Fruit fly (Drosophila melanogaster) whole organism, embryonic: Measurements from ENCODE around the gene Appl.

Source experiments
- C15 ChIP-seq: fragments of 200-800 bp; sonication (Bioruptor generic); IDR thresholded peaks from 3 replicates; pipeline ENCODE4 v1.3.6; 2022; ENCODE audit warnings: missing biosample characterization, missing genetic modification characterization
- CG10267 ChIP-seq: fragments of 200-800 bp; sonication (Bioruptor generic); optimal IDR thresholded peaks from 2 replicates; lab custom pipeline; 2018; ENCODE audit warnings: missing biosample characterization, mild to moderate bottlenecking, missing genetic modification characterization, moderate library complexity
- CG10274 ChIP-seq: fragments of 200-800 bp; sonication (Bioruptor generic); optimal IDR thresholded peaks from 3 replicates; lab custom pipeline; 2017; ENCODE audit warnings: missing biosample characterization, mild to moderate bottlenecking, missing genetic modification characterization
- CG10431 ChIP-seq: fragments of 200-800 bp; sonication (Bioruptor generic); optimal IDR thresholded peaks from 3 replicates; lab custom pipeline; 2018; ENCODE audit warnings: missing biosample characterization, mild to moderate bottlenecking, missing genetic modification characterization
- CG11398 ChIP-seq: fragments of 200-800 bp; sonication (Bioruptor generic); optimal IDR thresholded peaks from 2 replicates; lab custom pipeline; 2016; ENCODE audit warnings: missing biosample characterization, missing genetic modification characterization
- CG12299 ChIP-seq: fragments of 200-800 bp; sonication (Bioruptor generic); optimal IDR thresholded peaks from 2 replicates; lab custom pipeline; 2018; ENCODE audit warnings: missing biosample characterization, mild to moderate bottlenecking, missing genetic modification characterization
- CG12769 ChIP-seq: fragments of 200-800 bp; sonication (Bioruptor generic); optimal IDR thresholded peaks from 2 replicates; lab custom pipeline; 2019; ENCODE audit warnings: missing biosample characterization, mild to moderate bottlenecking, missing genetic modification characterization, moderate library complexity
- CG14014 ChIP-seq: fragments of 200-800 bp; sonication (Bioruptor generic); IDR thresholded peaks from 2 replicates; pipeline ENCODE4 v1.3.6; 2022; ENCODE audit warnings: missing biosample characterization, missing genetic modification characterization
- CG15514 ChIP-seq: fragments of 200-800 bp; sonication (Bioruptor generic); optimal IDR thresholded peaks from 3 replicates; lab custom pipeline; 2017; ENCODE audit warnings: missing biosample characterization, missing genetic modification characterization, mild to moderate bottlenecking, moderate library complexity, missing genetic modification reagents
- CG15696 ChIP-seq: fragments of 200-800 bp; sonication (Bioruptor generic); optimal IDR thresholded peaks from 2 replicates; lab custom pipeline; 2019; ENCODE audit warnings: missing biosample characterization, mild to moderate bottlenecking, missing genetic modification characterization, moderate library complexity
- CG17568 ChIP-seq: fragments of 200-800 bp; sonication (Bioruptor generic); optimal IDR thresholded peaks from 2 replicates; lab custom pipeline; 2018; ENCODE audit warnings: missing biosample characterization, mild to moderate bottlenecking, missing genetic modification characterization, moderate library complexity
- CG17612 ChIP-seq: fragments of 200-800 bp; sonication (Bioruptor generic); IDR thresholded peaks from 2 replicates; pipeline ENCODE4 v1.3.6; 2022; ENCODE audit warnings: missing biosample characterization, missing genetic modification characterization
- CG1792 ChIP-seq: fragments of 200-800 bp; sonication (Bioruptor generic); optimal IDR thresholded peaks from 2 replicates; lab custom pipeline; 2016; ENCODE audit warnings: missing biosample characterization, missing genetic modification characterization
- CG18619 ChIP-seq: fragments of 200-800 bp; sonication (Bioruptor generic); optimal IDR thresholded peaks from 3 replicates; lab custom pipeline; 2017; ENCODE audit warnings: missing biosample characterization, mild to moderate bottlenecking, missing genetic modification characterization
- CG3407 ChIP-seq: fragments of 200-800 bp; sonication (Bioruptor generic); optimal IDR thresholded peaks from 2 replicates; lab custom pipeline; 2018; ENCODE audit warnings: missing biosample characterization, mild to moderate bottlenecking, missing genetic modification characterization
- CG6683 ChIP-seq: fragments of 200-800 bp; sonication (Bioruptor generic); optimal IDR thresholded peaks from 2 replicates; lab custom pipeline; 2017; ENCODE audit warnings: missing biosample characterization, mild to moderate bottlenecking, missing genetic modification characterization, missing genetic modification reagents
- CG6813 ChIP-seq: fragments of 200-800 bp; sonication (Bioruptor generic); optimal IDR thresholded peaks from 2 replicates; lab custom pipeline; 2017; ENCODE audit warnings: missing biosample characterization, missing genetic modification characterization, mild to moderate bottlenecking, moderate library complexity, missing genetic modification reagents
- CG8924 ChIP-seq: fragments of 200-800 bp; optimal IDR thresholded peaks from 3 replicates; lab custom pipeline; 2019; ENCODE audit warnings: missing biosample characterization, mild to moderate bottlenecking, missing genetic modification characterization, moderate library complexity
- CG9215 ChIP-seq: fragments of 200-800 bp; sonication (Bioruptor generic); IDR thresholded peaks from 2 replicates; pipeline ENCODE4 v1.3.6; 2022; ENCODE audit warnings: missing biosample characterization, missing genetic modification characterization
- CoRest ChIP-seq: fragments of 200-800 bp; sonication (Bioruptor generic); optimal IDR thresholded peaks from 3 replicates; lab custom pipeline; 2018; ENCODE audit warnings: missing biosample characterization, mild to moderate bottlenecking, missing genetic modification characterization, moderate library complexity
- Dfd ChIP-seq, 2 experiments: fragments of >200 bp; optimal IDR thresholded peaks; 2 replicates each; lab custom pipeline; 2017; ENCODE audit warnings: missing biosample characterization in 2 of 2, missing genetic modification characterization in 2 of 2
- Dll ChIP-seq: fragments of 200-800 bp; sonication (Bioruptor generic); IDR thresholded peaks from 4 replicates; pipeline ENCODE4 v1.3.6; 2022; ENCODE audit warnings: missing biosample characterization, missing genetic modification characterization; ENCODE audit not compliant: partially characterized antibody
- HmgD ChIP-seq: fragments of 200-800 bp; sonication (Bioruptor generic); optimal IDR thresholded peaks from 3 replicates; lab custom pipeline; 2016; ENCODE audit warnings: missing biosample characterization, missing genetic modification characterization
- Kr ChIP-seq: fragments of 200-800 bp; sonication (Bioruptor generic); optimal IDR thresholded peaks from 2 replicates; lab custom pipeline; 2017; ENCODE audit warnings: missing biosample characterization, mild to moderate bottlenecking, missing genetic modification characterization
- Lhr ChIP-seq: fragments of 200-800 bp; sonication (Bioruptor generic); optimal IDR thresholded peaks from 3 replicates; lab custom pipeline; 2017; ENCODE audit warnings: mild to moderate bottlenecking, missing biosample characterization, missing genetic modification reagents, missing genetic modification characterization
- Max ChIP-seq: fragments of 200-800 bp; sonication (Bioruptor generic); optimal IDR thresholded peaks from 2 replicates; lab custom pipeline; 2016; ENCODE audit warnings: missing biosample characterization, mild to moderate bottlenecking, missing genetic modification characterization
- NC2β ChIP-seq: fragments of 200-800 bp; sonication (Bioruptor generic); optimal IDR thresholded peaks from 2 replicates; lab custom pipeline; 2016; ENCODE audit warnings: missing biosample characterization, missing genetic modification characterization
- Nf-YB ChIP-seq: fragments of 200-800 bp; sonication (Bioruptor generic); optimal IDR thresholded peaks from 3 replicates; lab custom pipeline; 2019; ENCODE audit warnings: missing biosample characterization, mild to moderate bottlenecking, missing genetic modification characterization, moderate library complexity
- Optix ChIP-seq: fragments of 200-800 bp; sonication (Bioruptor generic); IDR thresholded peaks from 3 replicates; pipeline ENCODE4 v1.3.6; 2022; ENCODE audit warnings: missing biosample characterization, missing genetic modification characterization
- PHDP ChIP-seq: fragments of 200-800 bp; sonication (Bioruptor generic); optimal IDR thresholded peaks from 3 replicates; lab custom pipeline; 2018; ENCODE audit warnings: missing biosample characterization, mild to moderate bottlenecking, missing genetic modification characterization, moderate library complexity
- Sin3A ChIP-seq: fragments of >200 bp; optimal IDR thresholded peaks from 2 replicates; lab custom pipeline; 2018
- YL-1 ChIP-seq: fragments of 200-800 bp; sonication (Bioruptor generic); optimal IDR thresholded peaks from 3 replicates; lab custom pipeline; 2017; ENCODE audit warnings: missing biosample characterization, mild to moderate bottlenecking, missing genetic modification characterization
- ac ChIP-seq: fragments of 200-800 bp; sonication (Bioruptor generic); optimal IDR thresholded peaks from 3 replicates; lab custom pipeline; 2017; ENCODE audit warnings: missing biosample characterization, mild to moderate bottlenecking, missing genetic modification characterization
- ato ChIP-seq: fragments of 200-800 bp; sonication (Bioruptor generic); IDR thresholded peaks from 2 replicates; pipeline ENCODE4 v1.3.6; 2022; ENCODE audit warnings: missing biosample characterization, missing genetic modification characterization; ENCODE audit not compliant: partially characterized antibody
- bcd ChIP-seq: fragments of 200-800 bp; sonication (Bioruptor generic); optimal IDR thresholded peaks from 2 replicates; lab custom pipeline; 2017; ENCODE audit warnings: missing biosample characterization, mild to moderate bottlenecking, missing genetic modification characterization
- chn ChIP-seq: fragments of 200-800 bp; sonication (Bioruptor generic); optimal IDR thresholded peaks from 2 replicates; lab custom pipeline; 2016; ENCODE audit warnings: missing biosample characterization, missing genetic modification characterization
- ewg ChIP-seq: fragments of 200-800 bp; sonication (Bioruptor generic); optimal IDR thresholded peaks from 3 replicates; lab custom pipeline; 2017; ENCODE audit warnings: mild to moderate bottlenecking, missing biosample characterization, missing genetic modification reagents, missing genetic modification characterization
- gem ChIP-seq: fragments of 200-800 bp; sonication (Bioruptor generic); optimal IDR thresholded peaks from 2 replicates; lab custom pipeline; 2019; ENCODE audit warnings: missing biosample characterization, mild to moderate bottlenecking, missing genetic modification characterization, moderate library complexity
- hth ChIP-seq: fragments of >200 bp; optimal IDR thresholded peaks from 2 replicates; lab custom pipeline; 2017; ENCODE audit warnings: inconsistent platforms
- klu ChIP-seq: fragments of 200-800 bp; sonication (Bioruptor generic); IDR thresholded peaks from 2 replicates; pipeline ENCODE4 v1.3.6; 2022; ENCODE audit warnings: missing biosample characterization, missing genetic modification characterization
- knrl ChIP-seq: fragments of 200-800 bp; sonication (Bioruptor generic); IDR thresholded peaks from 3 replicates; pipeline ENCODE4 v1.3.6; 2022; ENCODE audit warnings: missing biosample characterization, missing genetic modification characterization; ENCODE audit not compliant: partially characterized antibody
- oc ChIP-seq: fragments of 200-800 bp; sonication (Bioruptor generic); optimal IDR thresholded peaks from 2 replicates; lab custom pipeline; 2018; ENCODE audit warnings: missing biosample characterization, mild to moderate bottlenecking, missing genetic modification characterization, moderate library complexity
- p53 ChIP-seq: fragments of 200-800 bp; sonication (Bioruptor generic); optimal IDR thresholded peaks from 2 replicates; lab custom pipeline; 2016; ENCODE audit warnings: missing biosample characterization, missing genetic modification characterization
- pho ChIP-seq: fragments of 200-800 bp; sonication (Bioruptor generic); optimal IDR thresholded peaks from 2 replicates; lab custom pipeline; 2016; ENCODE audit warnings: missing biosample characterization, missing genetic modification characterization
- phol ChIP-seq: fragments of 200-800 bp; sonication (Bioruptor generic); optimal IDR thresholded peaks from 3 replicates; lab custom pipeline; 2018; ENCODE audit warnings: missing biosample characterization, mild to moderate bottlenecking, missing genetic modification characterization, moderate library complexity
- pita ChIP-seq: fragments of 200-800 bp; sonication (Bioruptor generic); optimal IDR thresholded peaks from 2 replicates; lab custom pipeline; 2017; ENCODE audit warnings: missing biosample characterization, mild to moderate bottlenecking, missing genetic modification characterization
- pzg ChIP-seq: fragments of 200-800 bp; sonication (Bioruptor generic); optimal IDR thresholded peaks from 3 replicates; lab custom pipeline; 2018; ENCODE audit warnings: missing biosample characterization, mild to moderate bottlenecking, missing genetic modification characterization, moderate library complexity
- tll ChIP-seq, 2 experiments: fragments of 200-800 bp in 1 of 2; fragments of >200 bp in 1 of 2; sonication (Bioruptor generic) in 1 of 2; optimal IDR thresholded peaks; 2 replicates each; lab custom pipeline; 2017 to 2019; ENCODE audit warnings: missing biosample characterization in 2 of 2, missing genetic modification characterization in 2 of 2, mild to moderate bottlenecking in 1 of 2, moderate library complexity in 1 of 2
- trem ChIP-seq: fragments of 200-800 bp; optimal IDR thresholded peaks from 3 replicates; lab custom pipeline; 2019; ENCODE audit warnings: missing biosample characterization, mild to moderate bottlenecking, missing genetic modification characterization, moderate library complexity
- wdn ChIP-seq: fragments of 200-800 bp; sonication (Bioruptor generic); IDR thresholded peaks from 2 replicates; pipeline ENCODE4 v1.3.6; 2022; ENCODE audit warnings: missing biosample characterization, missing genetic modification characterization

Appl gene

dm6 chrX:499589-500041 is 30.7 kb upstream of the Appl start (continued):
- peak; percentile 48; the same call in 1 of the 2 replicates for TF ChIP-seq klu (GFP tag; lab: Robert Waterston, UW)
- TF ChIP-seq pzg, result peak; percentile 2
- TF ChIP-seq CG17568 (GFP tag; lab: Kevin White, UChicago), result peak; percentile 88
- TF ChIP-seq wdn, result peak; percentile 78
- peak; percentile 59 for TF ChIP-seq NC2β (GFP tag; lab: Kevin White, UChicago)
- peak; percentile 61 for TF ChIP-seq HmgD (GFP tag; lab: Kevin White, UChicago)
- TF ChIP-seq bcd (GFP tag; lab: Kevin White, UChicago), result peak; percentile 83
- peak; percentile 70 for TF ChIP-seq CG15696 (tag; lab: Kevin White, UChicago)
- no peak for TF ChIP-seq hth (lab: Kevin White, UChicago)
- 0 out of 2 replicates have a peak, but pooled peaks have one; percentile 45 for TF ChIP-seq CG17612 (GFP tag; lab: Robert Waterston, UW)
- TF ChIP-seq Nf-YB, result peak; percentile 58
- TF ChIP-seq CG18619 (GFP tag; lab: Kevin White, UChicago), result peak; percentile 87
- peak; percentile 87 for TF ChIP-seq CoRest (tag; lab: Kevin White, UChicago)
- TF ChIP-seq Max (GFP tag; lab: Kevin White, UChicago), result peak; percentile 75
- peak; percentile 84 for TF ChIP-seq CG6813 (GFP tag; lab: Kevin White, UChicago)
- peak; percentile 73 for TF ChIP-seq CG10274
- TF ChIP-seq Lhr (GFP tag; lab: Kevin White, UChicago), result no peak
- TF ChIP-seq ato, result no peak
- no peak for TF ChIP-seq Sin3A (lab: Kevin White, UChicago)
- peak; percentile 43 for TF ChIP-seq CG10431 (GFP tag; lab: Kevin White, UChicago)
- no peak for TF ChIP-seq tll (GFP tag; optimal IDR thresholded peaks at IDR 0.05; lab: Kevin White, UChicago)
- TF ChIP-seq CG3407 (GFP tag; lab: Kevin White, UChicago), result peak; percentile 71
- TF ChIP-seq CG10267, result peak; percentile 62
- TF ChIP-seq Dfd (GFP tag; optimal IDR thresholded peaks at IDR 0.05; lab: Kevin White, UChicago), result no peak
- peak; percentile 87 for TF ChIP-seq PHDP (tag; lab: Kevin White, UChicago)
- TF ChIP-seq phol (tag; lab: Kevin White, UChicago), result peak; percentile 71
- no peak for TF ChIP-seq Kr (GFP tag; lab: Kevin White, UChicago)
- TF ChIP-seq chn, result peak; percentile 62
- TF ChIP-seq CG9215 (GFP tag; lab: Robert Waterston, UW), result peak; percentile 74
- peak; percentile 77 for TF ChIP-seq CG11398 (GFP tag; lab: Kevin White, UChicago)
- peak; percentile 85 for TF ChIP-seq pho (GFP tag; lab: Kevin White, UChicago)
- peak; percentile 35 for TF ChIP-seq trem (tag; lab: Kevin White, UChicago)
- TF ChIP-seq oc (tag; lab: Kevin White, UChicago), result no peak
- peak; percentile 54 for TF ChIP-seq p53 (GFP tag; lab: Kevin White, UChicago)
- peak; percentile 9 for TF ChIP-seq ac (GFP tag; lab: Kevin White, UChicago)
- TF ChIP-seq CG12769 (tag; lab: Kevin White, UChicago), result peak; percentile 92
- TF ChIP-seq Dll (GFP tag; lab: Robert Waterston, UW), result no peak
- TF ChIP-seq CG6683 (GFP tag; lab: Kevin White, UChicago), result peak; percentile 80
- peak; percentile 86 for TF ChIP-seq CG15514 (GFP tag; lab: Kevin White, UChicago)
- peak; percentile 89 for TF ChIP-seq CG12299
- peak; percentile 87 for TF ChIP-seq gem (tag; lab: Kevin White, UChicago)
- TF ChIP-seq knrl (GFP tag; lab: Robert Waterston, UW), result no peak
- TF ChIP-seq ewg (GFP tag; lab: Kevin White, UChicago), result peak; percentile 67
- TF ChIP-seq YL-1, result peak; percentile 55
- peak; percentile 86 for TF ChIP-seq CG8924
- peak; percentile 76 for TF ChIP-seq CG1792
- 0 out of 3 replicates have a peak, but pooled peaks have one; percentile 41 for TF ChIP-seq Optix (GFP tag; lab: Robert Waterston, UW)
- peak; percentile 82 for TF ChIP-seq CG14014 (GFP tag; lab: Robert Waterston, UW)
- TF ChIP-seq pita (GFP tag; lab: Kevin White, UChicago), result no peak
- no peak for TF ChIP-seq C15
